Worm (Caenorhabditis elegans): Measurements from ENCODE around the gene ZK353.10.
A peak's percentile ranks its signal among the peaks of the same experiment; 100 is the strongest.

ZK353.10 gene

DNA sequence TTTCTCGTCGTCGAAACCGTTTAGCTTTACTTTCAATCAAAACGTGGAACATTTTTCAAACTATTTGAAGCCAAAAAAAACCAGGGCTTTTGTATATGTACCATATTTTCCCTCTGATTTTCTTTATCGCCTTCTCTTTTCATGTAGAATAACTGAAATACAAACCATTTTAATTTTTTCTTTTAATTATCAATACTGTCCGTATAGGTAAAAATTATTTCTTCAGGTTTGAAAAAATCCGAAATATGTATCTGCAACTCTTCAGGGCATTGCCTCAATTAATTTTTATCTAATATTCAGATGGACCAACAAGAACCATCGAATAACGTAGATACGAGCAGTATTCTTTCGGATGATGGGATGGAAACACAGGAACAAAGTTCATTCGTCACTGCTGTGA is 19.2 kb downstream of the ZK353.10 start, which contains the start of gene met-2:
Gene met-2, plus strand, starts transcription at position 301 of the 400 bp plus-strand sequence.
- TF ChIP-seq pax-3 (tag; optimal IDR thresholded peaks at IDR 0.05) (no peak), nhr-237 (tag; optimal IDR thresholded peaks at IDR 0.05) (no peak), efl-1 (optimal IDR thresholded peaks at IDR 0.05) (no peak), efl-1 (GFP tag; optimal IDR thresholded peaks at IDR 0.05 in 1 of 2) (peak in 1 of 2 experiments; percentile 26), hpl-2 (GFP tag; optimal IDR thresholded peaks at IDR 0.05) (no peak), fkh-10 (GFP tag; optimal IDR thresholded peaks at IDR 0.05) (no peak)

DNA sequence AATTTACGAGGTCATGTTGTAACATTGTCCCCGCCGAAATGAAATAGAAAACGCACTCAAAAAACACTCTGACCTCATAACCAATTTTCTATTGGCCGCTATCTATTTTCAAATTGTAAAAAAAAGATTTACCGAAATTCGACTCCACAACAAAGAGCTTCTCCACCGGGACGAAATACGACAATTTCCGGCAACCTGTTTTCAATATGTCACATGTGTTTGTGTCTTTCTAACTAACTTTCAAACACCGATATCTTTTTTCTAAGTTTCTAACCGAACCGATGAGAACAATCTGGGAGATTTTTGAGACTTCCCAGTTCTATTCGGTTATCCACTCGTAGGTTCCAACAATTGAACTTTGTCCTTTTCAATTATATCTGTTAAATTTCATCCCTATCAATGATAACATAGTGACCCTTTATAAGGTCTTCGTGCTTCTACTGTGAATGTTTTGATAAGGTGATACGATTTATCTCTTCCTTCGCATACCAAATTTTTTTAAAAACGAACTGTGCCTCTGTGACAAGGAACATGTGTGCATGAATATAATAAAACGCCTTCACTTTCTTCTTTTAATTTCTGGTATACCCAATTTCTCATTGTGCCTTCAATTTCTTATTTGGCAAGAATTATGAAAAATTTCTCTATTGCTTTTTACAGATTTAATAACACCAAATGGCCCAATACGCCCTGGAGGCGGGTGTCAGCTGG is 22.5 kb downstream of the ZK353.10 start, which contains the start of gene lmbr-1:
Gene lmbr-1, plus strand, starts transcription at position 661 of the 711 bp plus-strand sequence.
- TF ChIP-seq efl-3 (GFP tag; optimal IDR thresholded peaks at IDR 0.05) (no peak), ceh-63 (GFP tag; optimal IDR thresholded peaks at IDR 0.05) (no peak), pax-3 (tag; optimal IDR thresholded peaks at IDR 0.05) (no peak), isw-1 (GFP tag; IDR thresholded peaks at IDR 0.05) (no peak), vab-15 (tag; optimal IDR thresholded peaks at IDR 0.05) (no peak), blmp-1 (tag; optimal IDR thresholded peaks at IDR 0.05) (peak; percentile 25), sptf-1 (tag; optimal IDR thresholded peaks at IDR 0.05) (no peak), F16B12.6 (tag; optimal IDR thresholded peaks at IDR 0.05) (no peak), zag-1 (tag; optimal IDR thresholded peaks at IDR 0.05) (no peak), fkh-8 (tag; optimal IDR thresholded peaks at IDR 0.05) (no peak), tlp-1 (tag; optimal IDR thresholded peaks at IDR 0.05) (no peak), fkh-4 (tag; optimal IDR thresholded peaks at IDR 0.05; ENCODE audit: borderline replicate concordance) (peak; percentile 58), aly-2 (tag; optimal IDR thresholded peaks at IDR 0.05) (no peak), C04F5.9 (tag; optimal IDR thresholded peaks at IDR 0.05) (no peak), snu-23 (GFP tag; optimal IDR thresholded peaks at IDR 0.05) (no peak), skn-1 (tag; optimal IDR thresholded peaks at IDR 0.05) (no peak), ceh-90 (tag; optimal IDR thresholded peaks at IDR 0.05) (no peak), nhr-76 (tag; optimal IDR thresholded peaks at IDR 0.05) (no peak), zip-4 (GFP tag; optimal IDR thresholded peaks at IDR 0.05) (no peak), lir-3 (tag; optimal IDR thresholded peaks at IDR 0.05; ENCODE audit: poor library complexity) (no peak), nhr-28 (tag; optimal IDR thresholded peaks at IDR 0.05) (no peak), nhr-11 (tag; optimal IDR thresholded peaks at IDR 0.05) (no peak), C34B4.2 (tag; optimal IDR thresholded peaks at IDR 0.05) (no peak), elt-3 (tag; optimal IDR thresholded peaks at IDR 0.05) (no peak), sox-4 (tag; optimal IDR thresholded peaks at IDR 0.05) (no peak), dsc-1 (tag; optimal IDR thresholded peaks at IDR 0.05) (peak; percentile 93), efl-1 (optimal IDR thresholded peaks at IDR 0.05) (no peak), efl-1 (GFP tag; optimal IDR thresholded peaks at IDR 0.05 in 1 of 2) (peak in 1 of 2 experiments; percentile 46), C16A3.4 (tag; optimal IDR thresholded peaks at IDR 0.05) (no peak), nhr-85 (tag) (peak; percentile 13), aha-1 (tag; optimal IDR thresholded peaks at IDR 0.05) (no peak), swsn-7 (tag; optimal IDR thresholded peaks at IDR 0.05) (no peak), elt-2 (tag; optimal IDR thresholded peaks at IDR 0.05) (no peak), lin-39 (tag; optimal IDR thresholded peaks at IDR 0.05) (no peak)

DNA sequence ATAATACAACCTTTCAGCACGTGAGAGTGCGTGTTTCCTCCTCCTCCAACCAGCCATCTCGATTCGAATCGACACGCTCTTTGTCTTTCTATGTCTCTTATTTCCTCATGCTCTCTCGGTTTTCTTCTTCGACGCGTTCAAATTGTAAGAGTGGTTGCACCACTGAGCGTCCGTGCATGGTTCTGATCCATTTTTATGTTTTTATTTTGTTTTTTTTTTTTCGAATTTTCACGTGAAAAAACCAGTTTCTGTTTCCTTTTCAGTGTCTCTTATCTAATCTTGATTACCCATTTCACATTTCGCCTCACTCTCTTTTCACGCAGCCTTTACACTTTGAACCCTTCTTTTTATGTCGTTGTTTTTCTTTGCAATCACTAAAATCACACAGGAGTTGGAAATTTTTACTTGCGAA is 23.4 kb downstream of the ZK353.10 start:
- TF ChIP-seq nhr-85 (tag) (peak; percentile 91), snu-23 (GFP tag; optimal IDR thresholded peaks at IDR 0.05) (peak; percentile 60), lin-14 (GFP tag; optimal IDR thresholded peaks at IDR 0.05) (peak; percentile 78), nhr-20 (tag; optimal IDR thresholded peaks at IDR 0.05) (peak; percentile 53), fkh-10 (GFP tag; optimal IDR thresholded peaks at IDR 0.05) (no peak), nhr-12 (tag; optimal IDR thresholded peaks at IDR 0.05) (no peak), mep-1 (tag; optimal IDR thresholded peaks at IDR 0.05) (peak; percentile 16), nhr-28 (tag; optimal IDR thresholded peaks at IDR 0.05) (no peak), ceh-82 (tag; optimal IDR thresholded peaks at IDR 0.05) (peak in 1 of 3 experiments; percentile 8), elt-2 (tag; optimal IDR thresholded peaks at IDR 0.05) (peak; percentile 46), xbp-1 (tag; optimal IDR thresholded peaks at IDR 0.05) (peak; percentile 23), efl-1 (optimal IDR thresholded peaks at IDR 0.05) (peak in 1 of 2 experiments; percentile 20), efl-1 (GFP tag; optimal IDR thresholded peaks at IDR 0.05 in 1 of 2) (peak; percentile 8 to 66), zip-4 (GFP tag; optimal IDR thresholded peaks at IDR 0.05) (no peak), pax-3 (tag; optimal IDR thresholded peaks at IDR 0.05) (no peak), tbx-2 (tag; optimal IDR thresholded peaks at IDR 0.05) (peak; percentile 13), lsy-2 (tag; optimal IDR thresholded peaks at IDR 0.05) (peak; percentile 7 to 27), nhr-90 (tag; optimal IDR thresholded peaks at IDR 0.05; ENCODE audit: poor library complexity) (peak; percentile 40), blmp-1 (tag; optimal IDR thresholded peaks at IDR 0.05) (peak; percentile 76), fkh-4 (tag; optimal IDR thresholded peaks at IDR 0.05; ENCODE audit: borderline replicate concordance) (no peak), grh-1 (GFP tag; IDR thresholded peaks at IDR 0.05) (peak; percentile 72), rnt-1 (tag; optimal IDR thresholded peaks at IDR 0.05) (peak; percentile 4), nhr-71 (tag; optimal IDR thresholded peaks at IDR 0.05) (peak; percentile 56)

All from whole organism, L1 larva.